Fruit fly (Drosophila melanogaster): Measurements from ENCODE around the gene LysP.

The LysP gene

DNA sequence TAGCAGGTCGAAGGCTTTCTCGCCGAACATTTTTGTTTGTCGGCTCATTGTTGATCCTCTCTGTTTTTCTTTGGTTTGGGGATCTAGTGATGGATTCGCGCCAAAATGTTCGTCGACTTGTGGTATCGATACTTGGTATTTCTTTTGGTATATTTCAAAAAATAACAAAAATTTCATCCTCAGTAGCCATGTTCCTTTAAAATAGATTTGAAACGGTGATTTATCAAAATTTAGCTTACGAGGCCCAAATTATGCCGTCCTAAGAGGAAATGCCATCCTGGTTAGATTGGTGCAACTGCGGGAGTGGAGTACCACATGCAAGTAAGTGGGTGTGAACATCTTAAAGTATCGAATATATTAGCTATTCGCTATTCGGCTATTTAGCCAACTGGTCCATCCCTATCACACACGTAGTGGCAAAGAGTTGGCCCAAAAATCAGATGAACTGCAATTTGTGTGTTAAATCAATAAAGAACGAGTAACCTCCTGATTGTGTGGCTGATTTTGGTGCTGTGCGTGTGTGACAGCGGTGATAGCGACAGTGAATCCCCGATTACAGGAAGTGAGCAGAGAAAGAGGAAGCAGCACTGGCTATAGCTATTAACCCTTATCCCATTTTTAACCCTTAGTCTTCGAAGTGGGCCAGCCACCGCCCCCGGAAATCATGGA, 29.3 kb upstream of the LysP start, which contains the start of the genes Psf1 and Sac1 (continued):
- TF ChIP-seq MTF-1 (GFP tag; optimal IDR thresholded peaks at IDR 0.05; ENCODE audit: borderline replicate concordance) (no peak), Six4 (GFP tag; optimal IDR thresholded peaks at IDR 0.05) (no peak), oc (tag; optimal IDR thresholded peaks at IDR 0.05) (no peak), fd102C (GFP tag; optimal IDR thresholded peaks at IDR 0.05) (no peak), Fer2 (tag; optimal IDR thresholded peaks at IDR 0.05) (no peak), Neu2 (GFP tag; optimal IDR thresholded peaks at IDR 0.05; ENCODE audit: borderline replicate concordance) (no peak), CG33213 (GFP tag; optimal IDR thresholded peaks at IDR 0.05) (peak; percentile 39), CG7963 (GFP tag; IDR thresholded peaks at IDR 0.05; ENCODE audit: partially characterized antibody) (no peak), CG17612 (GFP tag; IDR thresholded peaks at IDR 0.05) (no peak), CG4282 (GFP tag; optimal IDR thresholded peaks at IDR 0.05) (no peak), CG11695 (GFP tag; IDR thresholded peaks at IDR 0.05) (no peak), dysf (GFP tag; IDR thresholded peaks at IDR 0.05) (peak; percentile 58; the same call in 1 of the 3 replicates), trh (GFP tag; optimal IDR thresholded peaks at IDR 0.05) (no peak), ab (GFP tag; optimal IDR thresholded peaks at IDR 0.05) (no peak), CG18262 (tag; optimal IDR thresholded peaks at IDR 0.05) (peak; percentile 48), CG11456 (GFP tag; IDR thresholded peaks at IDR 0.05) (peak; percentile 34; the same call in 1 of the 3 replicates), CG1233 (GFP tag; optimal IDR thresholded peaks at IDR 0.05) (no peak), Camta (GFP tag; optimal IDR thresholded peaks at IDR 0.05) (peak; percentile 2), Adf1 (GFP tag; IDR thresholded peaks at IDR 0.05) (no peak; the same call in 1 of the 2 replicates), Gug (GFP tag; IDR thresholded peaks at IDR 0.05) (peak; percentile 29; the same call in 1 of the 4 replicates), gcm2 (GFP tag; optimal IDR thresholded peaks at IDR 0.05) (no peak), Antp (GFP tag; optimal IDR thresholded peaks at IDR 0.05) (peak; percentile 72), dmrt11E (tag; optimal IDR thresholded peaks at IDR 0.05) (peak; percentile 40), CG6689 (GFP tag; IDR thresholded peaks at IDR 0.05) (peak; percentile 41; the same call in 1 of the 2 replicates), zfh1 (GFP tag; IDR thresholded peaks at IDR 0.05) (peak; percentile 36; the same call in 1 of the 3 replicates), PHDP (tag; optimal IDR thresholded peaks at IDR 0.05) (no peak), mld (GFP tag; IDR thresholded peaks at IDR 0.05; ENCODE audit: partially characterized antibody) (peak; percentile 54; the same call in 1 of the 3 replicates), sug (tag; optimal IDR thresholded peaks at IDR 0.05) (peak; percentile 65), CG17802 (tag; optimal IDR thresholded peaks at IDR 0.05) (peak; percentile 74), shn (GFP tag; optimal IDR thresholded peaks at IDR 0.05) (peak; percentile 62), dan (GFP tag; IDR thresholded peaks at IDR 0.05) (no peak), ttk (GFP tag; IDR thresholded peaks at IDR 0.05) (peak; percentile 24; the same call in 1 of the 2 replicates), row (GFP tag; IDR thresholded peaks at IDR 0.05) (peak; percentile 92), chif (GFP tag; optimal IDR thresholded peaks at IDR 0.05) (peak; percentile 49 to 63), Usf (GFP tag; optimal IDR thresholded peaks at IDR 0.05) (no peak), Hmx (GFP tag; optimal IDR thresholded peaks at IDR 0.05) (no peak), fru (optimal IDR thresholded peaks at IDR 0.05) (no peak), Trl (optimal IDR thresholded peaks at IDR 0.05) (no peak), Trl (GFP tag; optimal IDR thresholded peaks at IDR 0.05) (peak; percentile 18), CG13894 (tag; optimal IDR thresholded peaks at IDR 0.05) (no peak), hb (GFP tag; IDR thresholded peaks at IDR 0.05; ENCODE audit: partially characterized antibody) (peak; percentile 74), Ets97D (GFP tag; optimal IDR thresholded peaks at IDR 0.05) (peak; percentile 74), CG18476 (GFP tag; optimal IDR thresholded peaks at IDR 0.05) (no peak), CG2116 (GFP tag; optimal IDR thresholded peaks at IDR 0.05) (peak; percentile 61), CG33557 (GFP tag; optimal IDR thresholded peaks at IDR 0.05) (peak; percentile 50), pfk (GFP tag; optimal IDR thresholded peaks at IDR 0.05) (no peak), CG4404 (GFP tag; IDR thresholded peaks at IDR 0.05) (no peak; the same call in 1 of the 2 replicates), slp2 (GFP tag; optimal IDR thresholded peaks at IDR 0.05) (peak; percentile 17), CG17359 (tag; optimal IDR thresholded peaks at IDR 0.05) (no peak), CG7928 (GFP tag; optimal IDR thresholded peaks at IDR 0.05) (peak; percentile 10)
